Worm (Caenorhabditis elegans) whole organism, midembryonic: Measurements from ENCODE around the gene F13H10.1.

Experiments used
- T22C8.4 ChIP-seq: fragments of 200-800 bp; sonication (Bioruptor generic); IDR thresholded peaks from 2 replicates; pipeline ENCODE4 v1.3.6; 2022; ENCODE audit warnings: missing genetic modification characterization, missing compliant biosample characterization
- cog-1 ChIP-seq: sonication (generic microtip); optimal IDR thresholded peaks from 2 replicates; lab custom pipeline; 2016; ENCODE audit warnings: missing genetic modification characterization, missing compliant biosample characterization
- klf-2 ChIP-seq: fragments of 200-800 bp; sonication (Bioruptor generic); conservative IDR thresholded peaks from 2 replicates; pipeline ENCODE4 v1.3.6; 2022; ENCODE audit warnings: missing genetic modification reagents, missing genetic modification characterization, missing compliant biosample characterization
- ztf-29 ChIP-seq: fragments of 200-800 bp; sonication (Bioruptor generic); IDR thresholded peaks from 2 replicates; pipeline ENCODE4 v1.3.6; 2022; ENCODE audit warnings: missing genetic modification reagents, missing genetic modification characterization, missing compliant biosample characterization

DNA sequence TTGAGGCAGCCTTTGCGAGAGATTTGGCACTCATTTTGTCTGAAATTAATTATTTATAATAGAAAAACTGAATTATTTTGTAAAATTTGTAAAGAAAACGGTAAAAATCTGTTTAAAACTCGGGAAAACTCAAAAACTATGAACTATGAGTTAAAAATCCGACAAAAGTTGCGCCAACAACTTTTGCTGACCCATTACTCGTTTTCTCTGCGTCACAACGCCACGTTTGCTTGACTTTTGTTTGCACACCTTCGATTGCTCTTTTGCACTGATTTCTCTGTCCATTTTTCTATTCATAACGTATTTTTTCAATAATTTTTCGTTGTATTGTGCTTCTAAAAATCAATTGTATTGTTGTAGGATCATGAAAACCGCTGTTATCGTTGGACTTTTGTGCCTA lies 31.8 kb downstream of the F13H10.1 start, which contains the start of gene fkb-1:
- TF ChIP-seq cog-1 (tag; lab: Kevin White, UChicago) (no peak), T22C8.4 (no peak), klf-2 (GFP tag; lab: Robert Waterston, UW) (no peak), ztf-29 (GFP tag; lab: Robert Waterston, UW) (no peak)
